Fruit fly (Drosophila melanogaster): Measurements from ENCODE around the gene CG3868.

The CG3868 gene

dm6 chr3L:14353161-14353560 is 49.4 kb downstream of the CG3868 start:
- TF ChIP-seq usp (GFP tag; optimal IDR thresholded peaks at IDR 0.05) (no peak), Dll (optimal IDR thresholded peaks at IDR 0.05) (no peak), pan (optimal IDR thresholded peaks at IDR 0.05) (no peak), CG8478 (optimal IDR thresholded peaks at IDR 0.05) (no peak), EcR (GFP tag; optimal IDR thresholded peaks at IDR 0.05) (no peak), psq (optimal IDR thresholded peaks at IDR 0.05) (no peak)

DNA sequence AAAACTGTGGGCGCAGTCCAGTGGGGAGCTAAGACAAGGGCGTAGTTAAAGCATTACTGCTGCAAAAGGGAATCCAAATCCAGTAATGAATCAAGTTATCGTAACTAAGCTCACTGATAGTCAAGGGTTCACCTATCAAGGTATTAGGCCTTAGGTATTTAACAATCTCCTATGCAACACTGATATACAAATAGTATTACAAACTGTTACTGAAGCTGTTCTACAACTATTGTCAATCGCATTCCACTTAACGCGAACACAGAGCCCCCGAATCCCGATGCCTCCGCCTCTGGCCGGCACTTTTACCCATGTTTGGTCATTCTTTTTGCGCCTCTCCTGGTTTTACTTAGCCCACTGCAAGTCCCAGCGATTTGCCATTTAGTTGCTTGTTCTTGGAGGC is 51.7 kb downstream of the CG3868 start:
- TF ChIP-seq pan (optimal IDR thresholded peaks at IDR 0.05): no peak
- TF ChIP-seq usp (GFP tag; optimal IDR thresholded peaks at IDR 0.05): no peak
- TF ChIP-seq psq (optimal IDR thresholded peaks at IDR 0.05): no peak
- no peak for TF ChIP-seq CG8478 (optimal IDR thresholded peaks at IDR 0.05)
- TF ChIP-seq EcR (GFP tag; optimal IDR thresholded peaks at IDR 0.05): no peak
- TF ChIP-seq Dll (optimal IDR thresholded peaks at IDR 0.05): no peak

All from whole organism.